Fruit fly (Drosophila melanogaster): ENCODE results near the gene CG12590.

Gene CG12590

DNA sequence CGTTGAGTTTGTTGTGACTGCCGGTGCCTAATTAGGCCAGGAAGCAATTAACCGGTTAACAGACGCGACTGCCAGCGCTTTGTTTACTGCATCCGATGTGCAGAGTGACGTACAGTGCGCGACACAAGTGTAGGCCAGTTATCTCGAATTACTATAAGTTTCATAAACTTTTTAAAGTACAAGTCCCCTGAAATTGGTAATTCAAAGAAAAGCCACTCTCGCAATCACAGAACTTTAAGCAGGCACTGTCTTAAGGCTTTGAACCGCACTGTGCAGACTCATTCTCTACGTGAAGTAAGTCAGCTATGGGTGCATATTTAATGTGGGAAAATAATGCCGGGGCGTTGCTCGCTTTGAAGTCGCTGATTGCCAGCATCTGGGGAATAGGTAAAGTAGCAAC lies 50.1 kb downstream of the CG12590 start (continued):
- no peak for TF ChIP-seq tx (GFP tag; optimal IDR thresholded peaks at IDR 0.05)
- no peak for TF ChIP-seq CG3995 (GFP tag; optimal IDR thresholded peaks at IDR 0.05)
- TF ChIP-seq Jarid2 (GFP tag; optimal IDR thresholded peaks at IDR 0.05): no peak
- no peak for TF ChIP-seq pnt (GFP tag; optimal IDR thresholded peaks at IDR 0.05)
- no peak for TF ChIP-seq CG4617 (GFP tag; optimal IDR thresholded peaks at IDR 0.05; ENCODE audit: borderline replicate concordance)
- TF ChIP-seq CG2875 (GFP tag; optimal IDR thresholded peaks at IDR 0.05): peak; percentile 1
- TF ChIP-seq CG11093 (GFP tag; IDR thresholded peaks at IDR 0.05): 0 out of 3 replicates have a peak, but pooled peaks have one; percentile 11
- no peak for TF ChIP-seq tll (GFP tag; optimal IDR thresholded peaks at IDR 0.05)
- no peak for TF ChIP-seq CG6854 (GFP tag; optimal IDR thresholded peaks at IDR 0.05)
- no peak for TF ChIP-seq abd-A (tag; optimal IDR thresholded peaks at IDR 0.05)
- TF ChIP-seq maf-S (GFP tag; optimal IDR thresholded peaks at IDR 0.05): no peak
- no peak for TF ChIP-seq C15 (GFP tag; IDR thresholded peaks at IDR 0.05)
- TF ChIP-seq sug (tag; optimal IDR thresholded peaks at IDR 0.05): no peak
- no peak for TF ChIP-seq Meics (GFP tag; optimal IDR thresholded peaks at IDR 0.05)
- peak; percentile 13 for TF ChIP-seq trem (tag; optimal IDR thresholded peaks at IDR 0.05)
- no peak for TF ChIP-seq CG7271 (tag; optimal IDR thresholded peaks at IDR 0.05)
- TF ChIP-seq Deaf1 (tag; optimal IDR thresholded peaks at IDR 0.05): no peak
- no peak for TF ChIP-seq amos (GFP tag; IDR thresholded peaks at IDR 0.05; ENCODE audit: partially characterized antibody)
- TF ChIP-seq sob (GFP tag; IDR thresholded peaks at IDR 0.05): no peak
- TF ChIP-seq Camta (GFP tag; optimal IDR thresholded peaks at IDR 0.05): peak; percentile 6
- peak in 1 of 3 experiments; percentile 9 for TF ChIP-seq lola (GFP tag; optimal IDR thresholded peaks at IDR 0.05)
- TF ChIP-seq Sin3A (optimal IDR thresholded peaks at IDR 0.05): no peak
- peak; percentile 28 for TF ChIP-seq fd64A (GFP tag; optimal IDR thresholded peaks at IDR 0.05)
- peak; percentile 28 for TF ChIP-seq ewg (GFP tag; optimal IDR thresholded peaks at IDR 0.05)
- TF ChIP-seq Hmx (GFP tag; optimal IDR thresholded peaks at IDR 0.05): no peak
- TF ChIP-seq caup (GFP tag; optimal IDR thresholded peaks at IDR 0.05; ENCODE audit: severe bottlenecking): no peak
- TF ChIP-seq Pdp1 (GFP tag; optimal IDR thresholded peaks at IDR 0.05): peak; percentile 17 to 21
- TF ChIP-seq lilli (GFP tag; optimal IDR thresholded peaks at IDR 0.05): no peak
- TF ChIP-seq oc (tag; optimal IDR thresholded peaks at IDR 0.05): peak; percentile 26
- no peak for TF ChIP-seq nerfin-1 (tag; optimal IDR thresholded peaks at IDR 0.05)
- TF ChIP-seq Ravus (GFP tag; IDR thresholded peaks at IDR 0.05): no peak
- 0 out of 2 replicates have a peak, but pooled peaks have one; percentile 17 for TF ChIP-seq Oaz (GFP tag; IDR thresholded peaks at IDR 0.05)
- TF ChIP-seq lov (optimal IDR thresholded peaks at IDR 0.05): no peak
- no peak for TF ChIP-seq lov (GFP tag; IDR thresholded peaks at IDR 0.05)
- no peak for TF ChIP-seq HLH54F (GFP tag; optimal IDR thresholded peaks at IDR 0.05)
- no peak for TF ChIP-seq CG3847 (GFP tag; IDR thresholded peaks at IDR 0.05)
- TF ChIP-seq Myb (GFP tag; optimal IDR thresholded peaks at IDR 0.05): peak; percentile 6
- TF ChIP-seq Tbp (GFP tag; optimal IDR thresholded peaks at IDR 0.05): no peak
- 0 out of 3 replicates have a peak, but pooled peaks have one; percentile 35 for TF ChIP-seq Optix (GFP tag; IDR thresholded peaks at IDR 0.05)
- TF ChIP-seq CG31388 (GFP tag; optimal IDR thresholded peaks at IDR 0.05): no peak
- peak; percentile 66 for TF ChIP-seq CG8388 (GFP tag; optimal IDR thresholded peaks at IDR 0.05)
- peak; percentile 54 for TF ChIP-seq unpg (GFP tag; optimal IDR thresholded peaks at IDR 0.05)
- no peak for TF ChIP-seq CG14667 (GFP tag; IDR thresholded peaks at IDR 0.05)
- TF ChIP-seq CG16863 (GFP tag; optimal IDR thresholded peaks at IDR 0.05): no peak
- no peak for TF ChIP-seq CG12659 (GFP tag; optimal IDR thresholded peaks at IDR 0.05)
- peak; percentile 70 for TF ChIP-seq CG1603 (tag; optimal IDR thresholded peaks at IDR 0.05)
- TF ChIP-seq Nf-YC (tag; optimal IDR thresholded peaks at IDR 0.05): no peak
- TF ChIP-seq CG12104 (GFP tag; optimal IDR thresholded peaks at IDR 0.05): no peak
- peak; percentile 65 for TF ChIP-seq ATbp (GFP tag; optimal IDR thresholded peaks at IDR 0.05)
- no peak for TF ChIP-seq pho (GFP tag; optimal IDR thresholded peaks at IDR 0.05)
- no peak for TF ChIP-seq CG11085 (GFP tag; IDR thresholded peaks at IDR 0.05)
